Worm (Caenorhabditis elegans): ENCODE measurements around the gene C16C8.20.

ce11 chrII:3438280-3438679, 8.5 kb upstream of the C16C8.20 start:
- TF ChIP-seq tlp-1 (tag; optimal IDR thresholded peaks at IDR 0.05) (no peak), ama-1 (optimal IDR thresholded peaks at IDR 0.05) (no peak), nhr-237 (tag; optimal IDR thresholded peaks at IDR 0.05) (no peak)
